Worm (Caenorhabditis elegans): Measurements from ENCODE around the gene Y77E11A.7.

ce11 chrIV:1397895-1398294, 21.8 kb downstream of the Y77E11A.7 start:
- TF ChIP-seq hmbx-1 (tag; optimal IDR thresholded peaks at IDR 0.05) = no peak
- TF ChIP-seq pes-1 (GFP tag; IDR thresholded peaks at IDR 0.05) = no peak
- no peak for TF ChIP-seq ama-1 (optimal IDR thresholded peaks at IDR 0.05)
- TF ChIP-seq sea-1 (GFP tag; conservative IDR thresholded peaks at IDR 0.05) = no peak
- no peak for TF ChIP-seq F13C5.2 (tag; optimal IDR thresholded peaks at IDR 0.05)
- TF ChIP-seq ceh-36 (tag; optimal IDR thresholded peaks at IDR 0.05) = no peak
- no peak for TF ChIP-seq flt-1 (GFP tag; IDR thresholded peaks at IDR 0.05)
- no peak for TF ChIP-seq scrt-1 (GFP tag; IDR thresholded peaks at IDR 0.05)
- TF ChIP-seq tra-4 (tag; optimal IDR thresholded peaks at IDR 0.05) = no peak
- TF ChIP-seq hmg-4 (GFP tag; optimal IDR thresholded peaks at IDR 0.05) = no peak

Data from whole organism, early embryonic.